Fruit fly (Drosophila melanogaster): Measurements from ENCODE around the gene CG9427.

CG9427 gene

dm6 chr3R:9586663-9587248, 40.0 kb downstream of the CG9427 start, which contains the start of gene P58IPK:
TSS of gene P58IPK (plus strand) at chr3R:9586942.
- TF ChIP-seq CG5180 (GFP tag; optimal IDR thresholded peaks at IDR 0.05): no peak
- TF ChIP-seq CG18619 (GFP tag; optimal IDR thresholded peaks at IDR 0.05): peak; percentile 31
- TF ChIP-seq HmgD (GFP tag; optimal IDR thresholded peaks at IDR 0.05): peak; percentile 62
- peak; percentile 98 for TF ChIP-seq Xbp1 (GFP tag; optimal IDR thresholded peaks at IDR 0.05)
- TF ChIP-seq CG10654 (GFP tag; optimal IDR thresholded peaks at IDR 0.05): peak; percentile 23
- TF ChIP-seq Hsf (GFP tag; optimal IDR thresholded peaks at IDR 0.05): peak; percentile 66
- TF ChIP-seq CG7271 (tag; optimal IDR thresholded peaks at IDR 0.05): no peak
- peak; percentile 61 for TF ChIP-seq CG6689 (GFP tag; IDR thresholded peaks at IDR 0.05)
- TF ChIP-seq CG16813 (GFP tag; IDR thresholded peaks at IDR 0.05; ENCODE audit: partially characterized antibody): peak; percentile 97
- TF ChIP-seq CG33557 (GFP tag; optimal IDR thresholded peaks at IDR 0.05): peak; percentile 20
- peak; percentile 62 for TF ChIP-seq CG13424 (tag; optimal IDR thresholded peaks at IDR 0.05)
- TF ChIP-seq grau (tag; optimal IDR thresholded peaks at IDR 0.05): peak; percentile 64
- TF ChIP-seq Sox100B (GFP tag; optimal IDR thresholded peaks at IDR 0.05): no peak
- peak; percentile 72 for TF ChIP-seq CG12744 (GFP tag; optimal IDR thresholded peaks at IDR 0.05)
- TF ChIP-seq Ptx1 (GFP tag; IDR thresholded peaks at IDR 0.05): peak; percentile 52
- TF ChIP-seq usp (GFP tag; optimal IDR thresholded peaks at IDR 0.05): no peak
- TF ChIP-seq insv (GFP tag; optimal IDR thresholded peaks at IDR 0.05): no peak
- no peak for TF ChIP-seq toy (GFP tag; IDR thresholded peaks at IDR 0.05)
- TF ChIP-seq CG2202 (tag; optimal IDR thresholded peaks at IDR 0.05): no peak
- TF ChIP-seq croc (GFP tag; conservative IDR thresholded peaks at IDR 0.05): peak; percentile 16; the same call in 1 of the 3 replicates
- TF ChIP-seq Blimp-1 (GFP tag; optimal IDR thresholded peaks at IDR 0.05): peak; percentile 49
- TF ChIP-seq Elba2 (GFP tag; optimal IDR thresholded peaks at IDR 0.05): no peak
- TF ChIP-seq Hr78 (GFP tag; optimal IDR thresholded peaks at IDR 0.05): no peak
- TF ChIP-seq prd (optimal IDR thresholded peaks at IDR 0.05): no peak
- peak; percentile 73 for TF ChIP-seq prd (GFP tag; IDR thresholded peaks at IDR 0.05)
- TF ChIP-seq CG9876 (GFP tag; optimal IDR thresholded peaks at IDR 0.05): peak; percentile 57
- peak; percentile 90 for TF ChIP-seq vnd (GFP tag; IDR thresholded peaks at IDR 0.05; ENCODE audit: partially characterized antibody)
- TF ChIP-seq CTCF (GFP tag; optimal IDR thresholded peaks at IDR 0.05): no peak
- peak; percentile 80 for TF ChIP-seq CG30403 (GFP tag; optimal IDR thresholded peaks at IDR 0.05)
- peak; percentile 80 for TF ChIP-seq shn (GFP tag; optimal IDR thresholded peaks at IDR 0.05)
- TF ChIP-seq pb (GFP tag; optimal IDR thresholded peaks at IDR 0.05): peak; percentile 38
- TF ChIP-seq CG18476 (GFP tag; optimal IDR thresholded peaks at IDR 0.05): peak; percentile 44
- TF ChIP-seq jigr1 (GFP tag; IDR thresholded peaks at IDR 0.05): no peak
- peak; percentile 55 for TF ChIP-seq stwl (tag; optimal IDR thresholded peaks at IDR 0.05)
- peak; percentile 98 for TF ChIP-seq Sry-β (GFP tag; optimal IDR thresholded peaks at IDR 0.05)
- TF ChIP-seq al (GFP tag; IDR thresholded peaks at IDR 0.05): peak; percentile 52
- no peak for TF ChIP-seq CG4328 (GFP tag; optimal IDR thresholded peaks at IDR 0.05)
- TF ChIP-seq CG17359 (tag; optimal IDR thresholded peaks at IDR 0.05): peak; percentile 38
- TF ChIP-seq CG10321 (GFP tag; IDR thresholded peaks at IDR 0.05): no peak
- peak; percentile 85 for TF ChIP-seq CG34422 (GFP tag; IDR thresholded peaks at IDR 0.05)
- peak; percentile 16; the same call in 1 of the 2 replicates for TF ChIP-seq Drgx (GFP tag; IDR thresholded peaks at IDR 0.05)
- peak; percentile 27 for TF ChIP-seq Nf-YB (GFP tag; optimal IDR thresholded peaks at IDR 0.05)
- no peak for TF ChIP-seq Asciz (GFP tag; optimal IDR thresholded peaks at IDR 0.05)
- TF ChIP-seq sr (GFP tag; IDR thresholded peaks at IDR 0.05): peak; percentile 71
- TF ChIP-seq dm (GFP tag; optimal IDR thresholded peaks at IDR 0.05): peak; percentile 68
- TF ChIP-seq Fer2 (tag; optimal IDR thresholded peaks at IDR 0.05): no peak
- no peak for TF ChIP-seq cg (GFP tag; optimal IDR thresholded peaks at IDR 0.05)
- no peak for TF ChIP-seq CG12071 (GFP tag; optimal IDR thresholded peaks at IDR 0.05)
- TF ChIP-seq ems (GFP tag; optimal IDR thresholded peaks at IDR 0.05): peak; percentile 74
- peak; percentile 7 for TF ChIP-seq CG10543 (GFP tag; optimal IDR thresholded peaks at IDR 0.05)
- TF ChIP-seq Tbp (GFP tag; optimal IDR thresholded peaks at IDR 0.05): no peak

Data from whole organism, embryonic.